Fruit fly (Drosophila melanogaster) whole organism, prepupa: Measurements from ENCODE around the gene CG10561.

Experiments
- CG10631 ChIP-seq: fragments of 200-800 bp; sonication (Bioruptor generic); optimal IDR thresholded peaks from 2 replicates; lab custom pipeline; 2016; ENCODE audit warnings: missing biosample characterization, missing genetic modification characterization
- CG10669 ChIP-seq: fragments of 200-800 bp; sonication (Bioruptor generic); optimal IDR thresholded peaks from 3 replicates; lab custom pipeline; 2018; ENCODE audit warnings: missing biosample characterization, mild to moderate bottlenecking, missing genetic modification characterization, moderate library complexity
- CG11294 ChIP-seq: fragments of 200-800 bp; sonication (Bioruptor generic); IDR thresholded peaks from 2 replicates; pipeline ENCODE4 v1.3.6; 2022; ENCODE audit warnings: missing biosample characterization, missing genetic modification characterization
- CG11762 ChIP-seq: fragments of 200-800 bp; sonication (Bioruptor generic); optimal IDR thresholded peaks from 3 replicates; lab custom pipeline; 2016; ENCODE audit warnings: missing biosample characterization, missing genetic modification characterization; ENCODE audit not compliant: insufficient read depth
- CG11902 ChIP-seq: fragments of 200-800 bp; sonication (Bioruptor generic); optimal IDR thresholded peaks from 3 replicates; lab custom pipeline; 2016; ENCODE audit warnings: missing biosample characterization, missing genetic modification characterization
- CG15336 ChIP-seq: fragments of 200-800 bp; sonication (Bioruptor generic); IDR thresholded peaks from 2 replicates; pipeline ENCODE4 v1.3.6; 2022; ENCODE audit warnings: missing biosample characterization, missing genetic modification characterization
- CG1621 ChIP-seq: fragments of 200-800 bp; sonication (Bioruptor generic); optimal IDR thresholded peaks from 3 replicates; lab custom pipeline; 2018; ENCODE audit warnings: missing biosample characterization, mild to moderate bottlenecking, missing genetic modification characterization
- CG16779 ChIP-seq: fragments of 200-800 bp; sonication (Bioruptor generic); optimal IDR thresholded peaks from 3 replicates; lab custom pipeline; 2017; ENCODE audit warnings: missing biosample characterization, mild to moderate bottlenecking, missing genetic modification characterization
- CG3032 ChIP-seq: fragments of 200-800 bp; optimal IDR thresholded peaks from 2 replicates; lab custom pipeline; 2019; ENCODE audit warnings: missing biosample characterization, mild to moderate bottlenecking, missing genetic modification characterization, moderate library complexity
- CG34406 ChIP-seq: fragments of 200-800 bp; sonication (Bioruptor generic); optimal IDR thresholded peaks from 3 replicates; lab custom pipeline; 2016; ENCODE audit warnings: missing biosample characterization, missing genetic modification characterization
- CG3919 ChIP-seq: fragments of 200-800 bp; sonication (Bioruptor generic); optimal IDR thresholded peaks from 3 replicates; lab custom pipeline; 2016; ENCODE audit warnings: missing biosample characterization, missing genetic modification characterization
- CG4318 ChIP-seq: fragments of 200-800 bp; sonication (Bioruptor generic); optimal IDR thresholded peaks from 3 replicates; lab custom pipeline; 2017; ENCODE audit warnings: missing biosample characterization, mild to moderate bottlenecking, missing genetic modification characterization
- CG6792 ChIP-seq: fragments of 200-800 bp; sonication (Bioruptor generic); optimal IDR thresholded peaks from 3 replicates; lab custom pipeline; 2016; ENCODE audit warnings: missing biosample characterization, missing genetic modification characterization
- CG6854 ChIP-seq: fragments of 200-800 bp; sonication (Bioruptor generic); optimal IDR thresholded peaks from 2 replicates; lab custom pipeline; 2017; ENCODE audit warnings: missing biosample characterization, mild to moderate bottlenecking, missing genetic modification characterization
- CG7368 ChIP-seq: fragments of 200-800 bp; sonication (Bioruptor generic); optimal IDR thresholded peaks from 3 replicates; lab custom pipeline; 2016; ENCODE audit warnings: missing biosample characterization, missing genetic modification characterization
- CG8119 ChIP-seq: fragments of 200-800 bp; sonication (Bioruptor generic); IDR thresholded peaks from 3 replicates; pipeline ENCODE4 v1.3.6; 2022; ENCODE audit warnings: missing biosample characterization, missing genetic modification characterization
- CG9139 ChIP-seq: fragments of 200-800 bp; sonication (Bioruptor generic); optimal IDR thresholded peaks from 3 replicates; lab custom pipeline; 2017; ENCODE audit warnings: missing biosample characterization, mild to moderate bottlenecking, missing genetic modification characterization
- Eip75B ChIP-seq: fragments of 200-800 bp; sonication (Bioruptor generic); optimal IDR thresholded peaks from 3 replicates; lab custom pipeline; 2016; ENCODE audit warnings: missing biosample characterization, missing genetic modification characterization
- Eip78C ChIP-seq: fragments of 200-800 bp; sonication (Bioruptor generic); peaks from one replicate; lab custom pipeline; 2016; ENCODE audit warnings: missing biosample characterization, missing genetic modification characterization
- Ets96B ChIP-seq: fragments of 200-800 bp; optimal IDR thresholded peaks from 2 replicates; lab custom pipeline; 2019; ENCODE audit warnings: missing biosample characterization, mild to moderate bottlenecking, missing genetic modification characterization, moderate library complexity
- Gug ChIP-seq: fragments of 200-800 bp; sonication (Bioruptor generic); IDR thresholded peaks from 2 replicates; pipeline ENCODE4 v1.3.6; 2022; ENCODE audit warnings: missing biosample characterization, missing genetic modification characterization
- Hr38 ChIP-seq: sonication (Bioruptor generic); optimal IDR thresholded peaks from 2 replicates; lab custom pipeline; 2016; ENCODE audit warnings: missing biosample characterization, missing genetic modification characterization
- Hr39 ChIP-seq: fragments of 200-800 bp; sonication (Bioruptor generic); optimal IDR thresholded peaks from 2 replicates; lab custom pipeline; 2016; ENCODE audit warnings: missing biosample characterization, missing genetic modification characterization
- Lpt ChIP-seq: fragments of 200-800 bp; sonication (Bioruptor generic); optimal IDR thresholded peaks from 3 replicates; lab custom pipeline; 2016; ENCODE audit warnings: missing biosample characterization, missing genetic modification characterization
- Met ChIP-seq: fragments of 200-800 bp; sonication (Bioruptor generic); optimal IDR thresholded peaks from 3 replicates; lab custom pipeline; 2016; ENCODE audit warnings: missing biosample characterization, missing genetic modification characterization
- OdsH ChIP-seq: fragments of 200-800 bp; sonication (Bioruptor generic); optimal IDR thresholded peaks from 3 replicates; lab custom pipeline; 2016; ENCODE audit warnings: missing biosample characterization, missing genetic modification characterization
- Smox ChIP-seq: fragments of 200-800 bp; sonication (Bioruptor generic); optimal IDR thresholded peaks from 3 replicates; lab custom pipeline; 2016; ENCODE audit warnings: missing biosample characterization, missing genetic modification characterization
- Sox102F ChIP-seq: fragments of 200-800 bp; sonication (Bioruptor generic); optimal IDR thresholded peaks from 2 replicates; lab custom pipeline; 2016; ENCODE audit warnings: missing biosample characterization, mild to moderate bottlenecking, missing genetic modification characterization
- Sox14 ChIP-seq: fragments of 200-800 bp; sonication (Bioruptor generic); optimal IDR thresholded peaks from 3 replicates; lab custom pipeline; 2016; ENCODE audit warnings: missing biosample characterization, missing genetic modification characterization
- Sox15 ChIP-seq: fragments of 200-800 bp; sonication (Bioruptor generic); optimal IDR thresholded peaks from 3 replicates; lab custom pipeline; 2016; ENCODE audit warnings: missing biosample characterization, missing genetic modification characterization
- achi ChIP-seq: fragments of 200-800 bp; sonication (Bioruptor generic); optimal IDR thresholded peaks from 3 replicates; lab custom pipeline; 2016; ENCODE audit warnings: missing biosample characterization, missing genetic modification characterization
- acj6 ChIP-seq: fragments of 200-800 bp; sonication (Bioruptor generic); optimal IDR thresholded peaks from 3 replicates; lab custom pipeline; 2016; ENCODE audit warnings: missing biosample characterization, missing genetic modification characterization
- cyc ChIP-seq: fragments of 200-800 bp; sonication (Bioruptor generic); optimal IDR thresholded peaks from 3 replicates; lab custom pipeline; 2016; ENCODE audit warnings: missing biosample characterization, missing genetic modification characterization
- dac ChIP-seq: fragments of 200-800 bp; sonication (Bioruptor generic); optimal IDR thresholded peaks from 2 replicates; lab custom pipeline; 2017; ENCODE audit warnings: missing biosample characterization, mild to moderate bottlenecking, missing genetic modification characterization
- dsx ChIP-seq: fragments of 200-800 bp; optimal IDR thresholded peaks from 3 replicates; lab custom pipeline; 2019; ENCODE audit warnings: missing biosample characterization, mild to moderate bottlenecking, missing genetic modification characterization, moderate library complexity; ENCODE audit not compliant: poor library complexity, severe bottlenecking
- eg ChIP-seq: fragments of 200-800 bp; sonication (Bioruptor generic); IDR thresholded peaks from 3 replicates; pipeline ENCODE4 v1.3.6; 2022; ENCODE audit warnings: missing biosample characterization, missing genetic modification characterization
- fd85E ChIP-seq: fragments of 200-800 bp; sonication (Bioruptor generic); optimal IDR thresholded peaks from 3 replicates; lab custom pipeline; 2016; ENCODE audit warnings: missing biosample characterization, missing genetic modification characterization
- fkh ChIP-seq: fragments of 200-800 bp; sonication (Bioruptor generic); optimal IDR thresholded peaks from 3 replicates; lab custom pipeline; 2017; ENCODE audit warnings: missing biosample characterization, mild to moderate bottlenecking, missing genetic modification characterization, moderate library complexity
- net ChIP-seq: fragments of 200-800 bp; sonication (Bioruptor generic); optimal IDR thresholded peaks from 3 replicates; lab custom pipeline; 2016; ENCODE audit warnings: missing biosample characterization, missing genetic modification characterization
- salr ChIP-seq, 2 experiments: fragments of 200-800 bp; sonication (Bioruptor generic); optimal IDR thresholded peaks; 3 replicates each; lab custom pipeline; 2016 to 2018; ENCODE audit warnings: missing biosample characterization in 2 of 2, missing genetic modification characterization in 2 of 2, mild to moderate bottlenecking in 1 of 2
- spab ChIP-seq: fragments of 200-800 bp; sonication (Bioruptor generic); optimal IDR thresholded peaks from 2 replicates; lab custom pipeline; 2017; ENCODE audit warnings: missing biosample characterization, mild to moderate bottlenecking, missing genetic modification characterization, missing genetic modification reagents
- ss ChIP-seq, 2 experiments: fragments of 200-800 bp; sonication (Bioruptor generic); optimal IDR thresholded peaks; 2 replicates in 1 of 2; 3 replicates in 1 of 2; lab custom pipeline; 2017 to 2018; ENCODE audit warnings: mild to moderate bottlenecking in 2 of 2, missing biosample characterization in 2 of 2, missing genetic modification characterization in 2 of 2, moderate library complexity in 1 of 2
- svp ChIP-seq: fragments of 200-800 bp; sonication (Bioruptor generic); peaks from one replicate; lab custom pipeline; 2016; ENCODE audit warnings: missing biosample characterization, missing genetic modification characterization
- vri ChIP-seq: fragments of 200-800 bp; sonication (Bioruptor generic); optimal IDR thresholded peaks from 3 replicates; lab custom pipeline; 2016; ENCODE audit warnings: missing biosample characterization, mild to moderate bottlenecking, missing genetic modification characterization

The CG10561 gene

dm6 chr2L:19136735-19137134, 22.5 kb downstream of the CG10561 start (continued):
- TF ChIP-seq Hr39 (peak; percentile 93), CG6854 (GFP tag; lab: Kevin White, UChicago) (peak; percentile 84), vri (GFP tag; lab: Kevin White, UChicago) (peak; percentile 88), CG8119 (GFP tag; lab: Robert Waterston, UW) (peak; percentile 84), net (peak; percentile 87), eg (GFP tag; lab: Robert Waterston, UW) (peak; percentile 49; the same call in 2 of the 3 replicates), CG10669 (GFP tag; lab: Kevin White, UChicago) (peak; percentile 95), CG9139 (GFP tag; lab: Kevin White, UChicago) (peak; percentile 89), CG34406 (GFP tag; lab: Kevin White, UChicago) (peak; percentile 92), CG6792 (GFP tag; lab: Kevin White, UChicago) (peak; percentile 93), Eip75B (peak; percentile 88), CG11902 (peak; percentile 88), CG15336 (GFP tag; lab: Robert Waterston, UW) (peak; percentile 77), fd85E (peak; percentile 56), CG16779 (peak; percentile 78), CG4318 (GFP tag; lab: Kevin White, UChicago) (peak; percentile 64), CG11294 (GFP tag; lab: Robert Waterston, UW) (no peak), dac (GFP tag; lab: Kevin White, UChicago) (peak; percentile 51), CG7368 (peak; percentile 90), svp (GFP tag; lab: Kevin White, UChicago) (peak; percentile 97)

dm6 chr2L:19137494-19138360, 23.5 kb downstream of the CG10561 start:
- peak; percentile 7 for TF ChIP-seq CG9139 (GFP tag; lab: Kevin White, UChicago)
- TF ChIP-seq Smox (GFP tag; lab: Kevin White, UChicago), result no peak
- peak in 1 of 2 experiments; percentile 3 for TF ChIP-seq ss (GFP tag; optimal IDR thresholded peaks at IDR 0.05; lab: Kevin White, UChicago)
- TF ChIP-seq cyc (GFP tag; lab: Kevin White, UChicago), result no peak
- no peak for TF ChIP-seq CG11762 (GFP tag; lab: Kevin White, UChicago)
- TF ChIP-seq CG1621 (tag; lab: Kevin White, UChicago), result peak; percentile 27
- TF ChIP-seq svp (GFP tag; lab: Kevin White, UChicago), result peak; percentile 45
- TF ChIP-seq Sox15 (GFP tag; lab: Kevin White, UChicago), result no peak
- TF ChIP-seq OdsH (GFP tag; lab: Kevin White, UChicago), result no peak
- no peak for TF ChIP-seq achi (GFP tag; lab: Kevin White, UChicago)
- peak; percentile 52 for TF ChIP-seq Eip78C (GFP tag; lab: Kevin White, UChicago)
- TF ChIP-seq Met, result no peak
- TF ChIP-seq Hr38 (GFP tag; lab: Kevin White, UChicago), result no peak
- TF ChIP-seq dac (GFP tag; lab: Kevin White, UChicago), result no peak
- TF ChIP-seq CG3919 (GFP tag; lab: Kevin White, UChicago), result no peak
- TF ChIP-seq dsx, result no peak

- TF ChIP-seq Eip78C (GFP tag; lab: Kevin White, UChicago) (peak; percentile 60), Gug (no peak), Ets96B (peak; percentile 15), vri (GFP tag; lab: Kevin White, UChicago) (no peak), Hr39 (no peak), cyc (GFP tag; lab: Kevin White, UChicago) (no peak), spab (GFP tag; lab: Kevin White, UChicago) (no peak), acj6 (GFP tag; lab: Kevin White, UChicago) (no peak), fd85E (no peak), Eip75B (no peak), Lpt (GFP tag; lab: Kevin White, UChicago) (no peak), CG10669 (GFP tag; lab: Kevin White, UChicago) (peak; percentile 13), Sox102F (GFP tag; lab: Kevin White, UChicago) (no peak), CG3032 (peak; percentile 19), CG10631 (no peak), CG6792 (GFP tag; lab: Kevin White, UChicago) (no peak), salr (GFP tag; optimal IDR thresholded peaks at IDR 0.05; lab: Kevin White, UChicago) (no peak), fkh (GFP tag; lab: Kevin White, UChicago) (peak; percentile 14), Sox14 (GFP tag; lab: Kevin White, UChicago) (no peak)
Measured at dm6 chr2L:19138361-19139041, 24.3 kb downstream of the CG10561 start.
